Worm (Caenorhabditis elegans) whole organism, L2 larva: ENCODE measurements around the gene F17H10.2.

ENCODE experiments used
- C34F6.9 ChIP-seq: fragments of 150-350 bp; optimal IDR thresholded peaks from 2 replicates; lab custom pipeline; 2014; ENCODE audit warnings: missing biosample characterization, missing genetic modification characterization
- Y55F3AM.14 ChIP-seq: fragments of 200-800 bp; sonication (Bioruptor generic); optimal IDR thresholded peaks from 2 replicates; lab custom pipeline; 2018; ENCODE audit warnings: mild to moderate bottlenecking, missing genetic modification characterization, missing compliant biosample characterization
- ZK546.5 ChIP-seq: sonication (generic microtip); optimal IDR thresholded peaks from 2 replicates; lab custom pipeline; 2017; ENCODE audit warnings: missing biosample characterization, missing genetic modification characterization
- alr-1 ChIP-seq: fragments of 150-350 bp; optimal IDR thresholded peaks from 2 replicates; lab custom pipeline; 2014; ENCODE audit warnings: missing biosample characterization, missing genetic modification characterization
- aly-2 ChIP-seq: fragments of 150-350 bp; optimal IDR thresholded peaks from 2 replicates; lab custom pipeline; 2014; ENCODE audit warnings: missing biosample characterization, missing genetic modification characterization
- blmp-1 ChIP-seq: sonication (generic microtip); optimal IDR thresholded peaks from 2 replicates; lab custom pipeline; 2017; ENCODE audit warnings: missing genetic modification characterization, mild to moderate bottlenecking, missing compliant biosample characterization, antibody characterized with exemption, moderate library complexity; ENCODE audit not compliant: insufficient read depth
- ceh-16 ChIP-seq: fragments of 150-350 bp; optimal IDR thresholded peaks from 2 replicates; lab custom pipeline; 2014; ENCODE audit warnings: missing biosample characterization, missing genetic modification characterization
- ceh-82 ChIP-seq: fragments of 150-350 bp; optimal IDR thresholded peaks from 2 replicates; lab custom pipeline; 2014; ENCODE audit warnings: missing biosample characterization, missing genetic modification characterization
- crh-2 ChIP-seq: sonication (generic microtip); optimal IDR thresholded peaks from 2 replicates; lab custom pipeline; 2017; ENCODE audit warnings: missing biosample characterization, missing genetic modification characterization
- dmd-4 ChIP-seq: sonication (generic microtip); optimal IDR thresholded peaks from 2 replicates; lab custom pipeline; 2017; ENCODE audit warnings: missing biosample characterization, missing genetic modification characterization
- egl-27 ChIP-seq: sonication (generic microtip); optimal IDR thresholded peaks from 3 replicates; lab custom pipeline; 2017; ENCODE audit warnings: missing biosample characterization, missing genetic modification reagents, missing genetic modification characterization
- elt-1 ChIP-seq: fragments of 150-350 bp; optimal IDR thresholded peaks from 2 replicates; lab custom pipeline; 2014; ENCODE audit warnings: missing biosample characterization, missing genetic modification characterization
- fos-1 ChIP-seq: fragments of 150-350 bp; optimal IDR thresholded peaks from 2 replicates; lab custom pipeline; 2014; ENCODE audit warnings: missing biosample characterization, missing genetic modification characterization
- lin-11 ChIP-seq: fragments of 150-350 bp; sonication (generic microtip); optimal IDR thresholded peaks from 2 replicates; lab custom pipeline; 2014; ENCODE audit warnings: missing biosample characterization, missing genetic modification characterization, inconsistent platforms, mixed read lengths
- lin-13 ChIP-seq: fragments of 150-350 bp; optimal IDR thresholded peaks from 2 replicates; lab custom pipeline; 2014; ENCODE audit warnings: missing biosample characterization, missing genetic modification reagents, missing genetic modification characterization
- lin-39 ChIP-seq: fragments of 150-350 bp; optimal IDR thresholded peaks from 2 replicates; lab custom pipeline; 2014; ENCODE audit warnings: missing biosample characterization, missing genetic modification reagents, missing genetic modification characterization
- lsy-2 ChIP-seq, 2 experiments: fragments of 150-350 bp in 1 of 2; sonication (generic microtip) in 1 of 2; optimal IDR thresholded peaks; 2 replicates each; lab custom pipeline; 2014 to 2017; ENCODE audit warnings: missing biosample characterization in 2 of 2, missing genetic modification characterization in 2 of 2
- mab-5 ChIP-seq: fragments of 150-350 bp; optimal IDR thresholded peaks from 2 replicates; lab custom pipeline; 2014; ENCODE audit warnings: missing biosample characterization, missing genetic modification characterization
- mdl-1 ChIP-seq, 2 experiments: fragments of 150-350 bp in 1 of 2; sonication (generic microtip) in 1 of 2; optimal IDR thresholded peaks; 2 replicates each; lab custom pipeline; 2017; ENCODE audit warnings: missing biosample characterization in 2 of 2, missing genetic modification characterization in 2 of 2
- nhr-10 ChIP-seq: sonication (generic microtip); optimal IDR thresholded peaks from 2 replicates; lab custom pipeline; 2017; ENCODE audit warnings: missing biosample characterization, missing genetic modification characterization
- nhr-11 ChIP-seq: fragments of 150-350 bp; optimal IDR thresholded peaks from 2 replicates; lab custom pipeline; 2014; ENCODE audit warnings: missing biosample characterization, missing genetic modification characterization
- nhr-12 ChIP-seq: fragments of 150-350 bp; optimal IDR thresholded peaks from 2 replicates; lab custom pipeline; 2014; ENCODE audit warnings: missing biosample characterization, missing genetic modification characterization
- nhr-129 ChIP-seq: fragments of 150-350 bp; optimal IDR thresholded peaks from 2 replicates; lab custom pipeline; 2014; ENCODE audit warnings: missing biosample characterization, missing genetic modification characterization
- nhr-21 ChIP-seq: fragments of 150-350 bp; optimal IDR thresholded peaks from 2 replicates; lab custom pipeline; 2014; ENCODE audit warnings: missing biosample characterization, missing genetic modification characterization
- nhr-23 ChIP-seq: fragments of 150-350 bp; optimal IDR thresholded peaks from 2 replicates; lab custom pipeline; 2014; ENCODE audit warnings: missing biosample characterization, missing genetic modification reagents, missing genetic modification characterization
- nhr-237 ChIP-seq: fragments of 150-350 bp; optimal IDR thresholded peaks from 2 replicates; lab custom pipeline; 2014; ENCODE audit warnings: missing biosample characterization, missing genetic modification characterization
- nhr-25 ChIP-seq: fragments of 150-350 bp; sonication (generic microtip); optimal IDR thresholded peaks from 3 replicates; lab custom pipeline; 2014; ENCODE audit warnings: missing biosample characterization, missing genetic modification characterization
- nhr-6 ChIP-seq: fragments of 150-350 bp; optimal IDR thresholded peaks from 2 replicates; lab custom pipeline; 2014; ENCODE audit warnings: missing biosample characterization, missing genetic modification characterization
- peb-1 ChIP-seq: fragments of 150-350 bp; optimal IDR thresholded peaks from 2 replicates; lab custom pipeline; 2014; ENCODE audit warnings: missing biosample characterization, missing genetic modification characterization
- sem-4 ChIP-seq: fragments of 150-350 bp; optimal IDR thresholded peaks from 2 replicates; lab custom pipeline; 2014; ENCODE audit warnings: missing biosample characterization, missing genetic modification reagents, missing genetic modification characterization
- sma-3 ChIP-seq: sonication (generic microtip); optimal IDR thresholded peaks from 2 replicates; lab custom pipeline; 2016; ENCODE audit warnings: missing genetic modification reagents, missing genetic modification characterization, missing compliant biosample characterization
- sma-9 ChIP-seq, 2 experiments: fragments of 150-350 bp in 1 of 2; sonication (generic microtip) in 1 of 2; optimal IDR thresholded peaks; 2 replicates each; lab custom pipeline; 2014 to 2016; ENCODE audit warnings: missing genetic modification characterization in 2 of 2, mild to moderate bottlenecking in 1 of 2, missing biosample characterization in 1 of 2, missing compliant biosample characterization in 1 of 2, missing genetic modification reagents in 1 of 2, moderate library complexity in 1 of 2
- snpc-4 ChIP-seq: fragments of 150-350 bp; optimal IDR thresholded peaks from 2 replicates; lab custom pipeline; 2014; ENCODE audit warnings: missing biosample characterization, missing genetic modification characterization
- unc-39 ChIP-seq: fragments of 150-350 bp; optimal IDR thresholded peaks from 2 replicates; lab custom pipeline; 2014; ENCODE audit warnings: missing biosample characterization, missing genetic modification characterization
- unc-55 ChIP-seq: fragments of 150-350 bp; sonication (generic microtip); optimal IDR thresholded peaks from 3 replicates; lab custom pipeline; 2014; ENCODE audit warnings: missing biosample characterization, missing genetic modification reagents, missing genetic modification characterization
- unc-62 ChIP-seq: fragments of 150-350 bp; optimal IDR thresholded peaks from 2 replicates; lab custom pipeline; 2014; ENCODE audit warnings: missing biosample characterization, missing genetic modification reagents, missing genetic modification characterization
- zag-1 ChIP-seq: fragments of 150-350 bp; optimal IDR thresholded peaks from 2 replicates; lab custom pipeline; 2014; ENCODE audit warnings: missing biosample characterization, missing genetic modification characterization
- ztf-1 ChIP-seq: fragments of 200-800 bp; sonication (Bioruptor generic); conservative IDR thresholded peaks from 2 replicates; pipeline ENCODE4 v1.3.6; 2022; ENCODE audit warnings: missing genetic modification characterization, missing compliant biosample characterization
- ztf-11 ChIP-seq: sonication (generic microtip); optimal IDR thresholded peaks from 2 replicates; lab custom pipeline; 2017; ENCODE audit warnings: missing biosample characterization, missing genetic modification characterization
- ztf-4 ChIP-seq: fragments of 150-350 bp; optimal IDR thresholded peaks from 2 replicates; lab custom pipeline; 2014; ENCODE audit warnings: missing biosample characterization, missing genetic modification characterization

Gene F17H10.2

DNA sequence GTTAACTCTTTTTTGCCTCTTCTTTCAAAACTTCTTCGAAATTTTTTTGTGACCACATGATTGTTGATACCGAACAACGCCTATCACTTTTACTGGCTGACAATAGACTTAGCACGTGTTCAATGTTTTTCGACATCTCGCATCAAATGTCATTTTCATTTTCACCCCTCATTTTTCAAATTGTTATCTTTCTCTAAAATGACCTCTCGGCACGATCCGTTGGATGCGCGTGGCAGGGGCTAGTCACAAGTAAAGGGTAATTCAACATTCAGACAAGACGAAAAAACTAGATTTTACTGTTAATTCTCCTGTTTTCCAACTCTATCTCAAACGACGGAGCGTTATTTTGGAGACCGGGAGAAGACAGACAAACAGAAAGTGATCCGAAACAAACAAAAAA, at the start of gene F17H10.2:
TSS of gene F17H10.2 (plus strand) at position 316 of the 400 bp plus-strand sequence.
- TF ChIP-seq fos-1 (tag; lab: Kevin White, UChicago) (no peak), C34F6.9 (tag; lab: Kevin White, UChicago) (no peak), nhr-11 (tag; lab: Kevin White, UChicago) (no peak), unc-39 (tag; lab: Kevin White, UChicago) (no peak), peb-1 (tag; lab: Kevin White, UChicago) (no peak), Y55F3AM.14 (GFP tag; lab: Kevin White, UChicago) (no peak), snpc-4 (tag; lab: Kevin White, UChicago) (no peak), nhr-21 (peak; percentile 40), ceh-82 (tag; lab: Kevin White, UChicago) (no peak), unc-62 (GFP tag; lab: Kevin White, UChicago) (no peak), sem-4 (tag; lab: Kevin White, UChicago) (no peak), nhr-237 (no peak), ztf-1 (GFP tag; lab: Robert Waterston, UW) (no peak), lsy-2 (tag; optimal IDR thresholded peaks at IDR 0.05; lab: Kevin White, UChicago) (no peak), aly-2 (tag; lab: Kevin White, UChicago) (no peak), ZK546.5 (tag; lab: Kevin White, UChicago) (no peak), mab-5 (no peak), zag-1 (tag; lab: Kevin White, UChicago) (no peak), blmp-1 (peak; percentile 88), nhr-12 (tag; lab: Kevin White, UChicago) (no peak), nhr-129 (tag; lab: Kevin White, UChicago) (peak; percentile 56), nhr-6 (tag; lab: Kevin White, UChicago) (no peak), nhr-10 (tag; lab: Kevin White, UChicago) (no peak), egl-27 (tag; lab: Kevin White, UChicago) (no peak), elt-1 (no peak), sma-9 (GFP tag; optimal IDR thresholded peaks at IDR 0.05; lab: Kevin White, UChicago) (peak; percentile 68), sma-9 (tag; optimal IDR thresholded peaks at IDR 0.05; lab: Kevin White, UChicago) (no peak), lin-39 (tag; lab: Kevin White, UChicago) (no peak), sma-3 (peak; percentile 80), ztf-4 (tag; lab: Kevin White, UChicago) (no peak), nhr-23 (tag; lab: Kevin White, UChicago) (no peak), unc-55 (GFP tag; lab: Kevin White, UChicago) (no peak), nhr-25 (tag; lab: Kevin White, UChicago) (peak; percentile 81), ztf-11 (tag; lab: Kevin White, UChicago) (no peak), mdl-1 (tag; optimal IDR thresholded peaks at IDR 0.05; lab: Kevin White, UChicago) (peak in 1 of 2 experiments; percentile 32), crh-2 (tag; lab: Kevin White, UChicago) (peak; percentile 73), lin-11 (no peak)

DNA sequence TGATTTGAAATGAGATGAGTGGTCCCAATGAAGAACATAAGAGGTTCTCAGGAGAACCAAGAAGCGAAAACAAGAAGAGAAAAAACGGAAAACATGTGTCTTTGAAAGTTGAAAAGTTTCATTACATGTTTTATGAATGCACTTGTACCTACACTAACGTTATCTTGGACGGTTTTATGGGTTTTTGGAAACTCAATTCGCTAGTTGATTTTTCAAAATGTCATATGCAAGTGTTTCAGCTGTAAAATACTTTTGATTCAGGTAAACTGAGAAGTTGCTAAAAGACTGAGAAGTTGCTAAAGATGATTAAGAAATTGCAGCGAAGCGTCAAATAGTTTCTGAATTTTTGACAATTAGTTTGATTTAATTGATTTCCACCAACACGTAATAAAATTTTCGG, 42.5 kb upstream of the F17H10.2 start, which contains the start of gene cpx-2:
TSS of gene cpx-2 (minus strand) at position 101 of the 400 bp plus-strand sequence.
- TF ChIP-seq ztf-4 (tag; lab: Kevin White, UChicago) (no peak), ceh-16 (tag; lab: Kevin White, UChicago) (no peak), nhr-10 (tag; lab: Kevin White, UChicago) (no peak), dmd-4 (tag; lab: Kevin White, UChicago) (no peak), Y55F3AM.14 (GFP tag; lab: Kevin White, UChicago) (no peak), ztf-1 (GFP tag; lab: Robert Waterston, UW) (no peak), ztf-11 (tag; lab: Kevin White, UChicago) (no peak), lin-13 (GFP tag; lab: Kevin White, UChicago) (no peak)

DNA sequence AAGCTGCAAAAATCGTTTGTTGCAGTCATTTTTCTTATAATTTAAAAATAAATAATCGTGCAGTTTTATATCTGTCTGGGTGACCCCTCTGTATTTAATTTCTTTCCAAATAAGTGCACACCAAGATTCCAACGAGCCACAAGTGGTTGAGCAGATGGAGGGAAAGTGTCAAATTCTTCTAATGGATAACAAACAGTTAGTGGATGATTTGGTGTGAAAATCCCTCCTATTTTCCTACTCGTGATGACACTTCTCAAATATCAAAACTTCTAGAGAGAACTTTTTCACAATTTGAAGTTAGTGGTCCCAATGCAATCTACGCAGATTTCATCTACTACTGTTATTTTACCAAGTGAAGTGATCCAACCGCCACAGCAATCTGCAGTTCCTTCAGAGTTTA, 39.2 kb upstream of the F17H10.2 start, which contains the start of gene ceh-28:
TSS of gene ceh-28 (plus strand) at position 301 of the 400 bp plus-strand sequence.
- TF ChIP-seq alr-1 (no peak), lsy-2 (tag; optimal IDR thresholded peaks at IDR 0.05; lab: Kevin White, UChicago) (no peak), ztf-1 (GFP tag; lab: Robert Waterston, UW) (no peak), nhr-23 (tag; lab: Kevin White, UChicago) (no peak)
